Worm (Caenorhabditis elegans): ENCODE data around the gene nep-22.

DNA sequence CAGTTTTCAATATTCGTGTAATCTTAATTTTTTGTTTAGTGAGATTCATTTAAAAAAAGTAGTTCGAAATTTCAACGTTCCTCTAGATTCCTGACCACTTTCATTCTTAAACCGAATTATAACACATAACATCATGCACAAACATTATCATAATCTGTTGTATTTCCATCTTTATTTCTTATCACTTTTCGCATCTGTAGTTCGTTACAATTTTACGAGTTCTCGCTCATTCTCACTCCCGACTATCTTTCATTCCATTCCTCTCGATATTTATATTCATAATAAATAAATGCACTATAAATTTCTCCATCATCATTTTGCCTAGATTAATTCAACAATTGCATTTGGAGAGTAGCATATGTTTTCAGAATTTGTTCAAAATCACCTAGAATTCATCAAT lies 46.9 kb downstream of the nep-22 start:
- TF ChIP-seq F33H1.4 (GFP tag; IDR thresholded peaks at IDR 0.05): no peak
- TF ChIP-seq F10E7.11 (tag; optimal IDR thresholded peaks at IDR 0.05): no peak
- no peak for TF ChIP-seq tbx-9 (tag; optimal IDR thresholded peaks at IDR 0.05; ENCODE audit: borderline replicate concordance)
- TF ChIP-seq gei-17 (GFP tag; optimal IDR thresholded peaks at IDR 0.05): no peak
- no peak for TF ChIP-seq bed-2 (GFP tag; IDR thresholded peaks at IDR 0.05)
- TF ChIP-seq ccch-3 (GFP tag; optimal IDR thresholded peaks at IDR 0.05): no peak
